Worm (Caenorhabditis elegans) whole organism, L2 larva: ENCODE results near the gene fmi-1.

Source experiments
- C34F6.9 ChIP-seq: fragments of 150-350 bp; optimal IDR thresholded peaks from 2 replicates; lab custom pipeline; 2014; ENCODE audit warnings: missing biosample characterization, missing genetic modification characterization
- F13H6.1 ChIP-seq: sonication (generic microtip); optimal IDR thresholded peaks from 2 replicates; lab custom pipeline; 2016; ENCODE audit warnings: missing genetic modification characterization, missing compliant biosample characterization
- Y55F3AM.14 ChIP-seq: fragments of 200-800 bp; sonication (Bioruptor generic); optimal IDR thresholded peaks from 2 replicates; lab custom pipeline; 2018; ENCODE audit warnings: mild to moderate bottlenecking, missing genetic modification characterization, missing compliant biosample characterization
- ZK546.5 ChIP-seq: sonication (generic microtip); optimal IDR thresholded peaks from 2 replicates; lab custom pipeline; 2017; ENCODE audit warnings: missing biosample characterization, missing genetic modification characterization
- alr-1 ChIP-seq: fragments of 150-350 bp; optimal IDR thresholded peaks from 2 replicates; lab custom pipeline; 2014; ENCODE audit warnings: missing biosample characterization, missing genetic modification characterization
- aly-2 ChIP-seq: fragments of 150-350 bp; optimal IDR thresholded peaks from 2 replicates; lab custom pipeline; 2014; ENCODE audit warnings: missing biosample characterization, missing genetic modification characterization
- blmp-1 ChIP-seq: sonication (generic microtip); optimal IDR thresholded peaks from 2 replicates; lab custom pipeline; 2017; ENCODE audit warnings: missing genetic modification characterization, mild to moderate bottlenecking, missing compliant biosample characterization, antibody characterized with exemption, moderate library complexity; ENCODE audit not compliant: insufficient read depth
- ceh-82 ChIP-seq: fragments of 150-350 bp; optimal IDR thresholded peaks from 2 replicates; lab custom pipeline; 2014; ENCODE audit warnings: missing biosample characterization, missing genetic modification characterization
- crh-2 ChIP-seq: sonication (generic microtip); optimal IDR thresholded peaks from 2 replicates; lab custom pipeline; 2017; ENCODE audit warnings: missing biosample characterization, missing genetic modification characterization
- egl-27 ChIP-seq: sonication (generic microtip); optimal IDR thresholded peaks from 3 replicates; lab custom pipeline; 2017; ENCODE audit warnings: missing biosample characterization, missing genetic modification reagents, missing genetic modification characterization
- elt-3 ChIP-seq: sonication (generic microtip); optimal IDR thresholded peaks from 2 replicates; lab custom pipeline; 2017; ENCODE audit warnings: missing biosample characterization, missing genetic modification characterization
- fos-1 ChIP-seq: fragments of 150-350 bp; optimal IDR thresholded peaks from 2 replicates; lab custom pipeline; 2014; ENCODE audit warnings: missing biosample characterization, missing genetic modification characterization
- gmeb-1 ChIP-seq: fragments of 150-350 bp; optimal IDR thresholded peaks from 2 replicates; lab custom pipeline; 2014; ENCODE audit warnings: missing biosample characterization, missing genetic modification characterization
- lin-11 ChIP-seq: fragments of 150-350 bp; sonication (generic microtip); optimal IDR thresholded peaks from 2 replicates; lab custom pipeline; 2014; ENCODE audit warnings: missing biosample characterization, missing genetic modification characterization, inconsistent platforms, mixed read lengths
- lin-39 ChIP-seq: fragments of 150-350 bp; optimal IDR thresholded peaks from 2 replicates; lab custom pipeline; 2014; ENCODE audit warnings: missing biosample characterization, missing genetic modification reagents, missing genetic modification characterization
- mab-5 ChIP-seq: fragments of 150-350 bp; optimal IDR thresholded peaks from 2 replicates; lab custom pipeline; 2014; ENCODE audit warnings: missing biosample characterization, missing genetic modification characterization
- mbf-1 ChIP-seq: sonication (generic microtip); optimal IDR thresholded peaks from 2 replicates; lab custom pipeline; 2017; ENCODE audit warnings: missing biosample characterization, missing genetic modification characterization
- mdl-1 ChIP-seq, 2 experiments: fragments of 150-350 bp in 1 of 2; sonication (generic microtip) in 1 of 2; optimal IDR thresholded peaks; 2 replicates each; lab custom pipeline; 2017; ENCODE audit warnings: missing biosample characterization in 2 of 2, missing genetic modification characterization in 2 of 2
- nhr-11 ChIP-seq: fragments of 150-350 bp; optimal IDR thresholded peaks from 2 replicates; lab custom pipeline; 2014; ENCODE audit warnings: missing biosample characterization, missing genetic modification characterization
- nhr-129 ChIP-seq: fragments of 150-350 bp; optimal IDR thresholded peaks from 2 replicates; lab custom pipeline; 2014; ENCODE audit warnings: missing biosample characterization, missing genetic modification characterization
- nhr-21 ChIP-seq: fragments of 150-350 bp; optimal IDR thresholded peaks from 2 replicates; lab custom pipeline; 2014; ENCODE audit warnings: missing biosample characterization, missing genetic modification characterization
- nhr-23 ChIP-seq: fragments of 150-350 bp; optimal IDR thresholded peaks from 2 replicates; lab custom pipeline; 2014; ENCODE audit warnings: missing biosample characterization, missing genetic modification reagents, missing genetic modification characterization
- nhr-25 ChIP-seq: fragments of 150-350 bp; sonication (generic microtip); optimal IDR thresholded peaks from 3 replicates; lab custom pipeline; 2014; ENCODE audit warnings: missing biosample characterization, missing genetic modification characterization
- nhr-6 ChIP-seq: fragments of 150-350 bp; optimal IDR thresholded peaks from 2 replicates; lab custom pipeline; 2014; ENCODE audit warnings: missing biosample characterization, missing genetic modification characterization
- peb-1 ChIP-seq: fragments of 150-350 bp; optimal IDR thresholded peaks from 2 replicates; lab custom pipeline; 2014; ENCODE audit warnings: missing biosample characterization, missing genetic modification characterization
- sem-4 ChIP-seq: fragments of 150-350 bp; optimal IDR thresholded peaks from 2 replicates; lab custom pipeline; 2014; ENCODE audit warnings: missing biosample characterization, missing genetic modification reagents, missing genetic modification characterization
- skn-1 ChIP-seq: sonication (generic microtip); optimal IDR thresholded peaks from 2 replicates; lab custom pipeline; 2017; ENCODE audit warnings: missing biosample characterization, missing genetic modification characterization
- sma-3 ChIP-seq: sonication (generic microtip); optimal IDR thresholded peaks from 2 replicates; lab custom pipeline; 2016; ENCODE audit warnings: missing genetic modification reagents, missing genetic modification characterization, missing compliant biosample characterization
- sma-9 ChIP-seq, 2 experiments: fragments of 150-350 bp in 1 of 2; sonication (generic microtip) in 1 of 2; optimal IDR thresholded peaks; 2 replicates each; lab custom pipeline; 2014 to 2016; ENCODE audit warnings: missing genetic modification characterization in 2 of 2, mild to moderate bottlenecking in 1 of 2, missing biosample characterization in 1 of 2, missing compliant biosample characterization in 1 of 2, missing genetic modification reagents in 1 of 2, moderate library complexity in 1 of 2
- snpc-4 ChIP-seq: fragments of 150-350 bp; optimal IDR thresholded peaks from 2 replicates; lab custom pipeline; 2014; ENCODE audit warnings: missing biosample characterization, missing genetic modification characterization
- unc-55 ChIP-seq: fragments of 150-350 bp; sonication (generic microtip); optimal IDR thresholded peaks from 3 replicates; lab custom pipeline; 2014; ENCODE audit warnings: missing biosample characterization, missing genetic modification reagents, missing genetic modification characterization
- zag-1 ChIP-seq: fragments of 150-350 bp; optimal IDR thresholded peaks from 2 replicates; lab custom pipeline; 2014; ENCODE audit warnings: missing biosample characterization, missing genetic modification characterization
- ztf-11 ChIP-seq: sonication (generic microtip); optimal IDR thresholded peaks from 2 replicates; lab custom pipeline; 2017; ENCODE audit warnings: missing biosample characterization, missing genetic modification characterization
- ztf-4 ChIP-seq: fragments of 150-350 bp; optimal IDR thresholded peaks from 2 replicates; lab custom pipeline; 2014; ENCODE audit warnings: missing biosample characterization, missing genetic modification characterization

Gene fmi-1

DNA sequence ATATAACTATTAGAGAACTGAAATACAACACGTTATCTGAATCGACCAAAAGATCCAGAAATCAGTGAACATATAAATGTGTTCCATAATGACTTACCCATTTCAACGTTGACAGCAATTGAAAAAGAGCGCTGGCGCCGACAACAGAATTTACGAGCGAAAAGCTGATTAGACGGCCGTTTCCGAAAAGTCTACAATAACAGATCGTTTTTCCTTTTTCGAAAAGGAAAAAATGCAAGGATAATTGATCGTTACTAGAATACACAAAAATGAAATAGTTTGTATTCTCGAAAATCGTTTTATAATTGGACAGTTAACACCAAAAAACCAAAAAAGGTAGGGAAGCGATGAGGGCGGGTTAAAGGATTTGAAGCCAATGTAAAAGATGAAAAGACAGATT is 34.8 kb downstream of the fmi-1 start, which contains the start of gene srr-1:
srr-1 (minus strand) TSS at position 101 of the 400 bp plus-strand sequence.
- TF ChIP-seq gmeb-1 (tag; lab: Kevin White, UChicago): no peak
- TF ChIP-seq nhr-6 (tag; lab: Kevin White, UChicago): no peak
- TF ChIP-seq F13H6.1 (tag; lab: Kevin White, UChicago): no peak
- TF ChIP-seq mdl-1 (tag; optimal IDR thresholded peaks at IDR 0.05; lab: Kevin White, UChicago): no peak
- TF ChIP-seq C34F6.9 (tag; lab: Kevin White, UChicago): no peak
- no peak for TF ChIP-seq nhr-129
- TF ChIP-seq egl-27: no peak
- no peak for TF ChIP-seq alr-1 (tag; lab: Kevin White, UChicago)
- TF ChIP-seq crh-2 (tag; lab: Kevin White, UChicago): no peak
- TF ChIP-seq aly-2: no peak
- no peak for TF ChIP-seq ztf-4 (tag; lab: Kevin White, UChicago)
- TF ChIP-seq blmp-1 (tag; lab: Kevin White, UChicago): no peak

DNA sequence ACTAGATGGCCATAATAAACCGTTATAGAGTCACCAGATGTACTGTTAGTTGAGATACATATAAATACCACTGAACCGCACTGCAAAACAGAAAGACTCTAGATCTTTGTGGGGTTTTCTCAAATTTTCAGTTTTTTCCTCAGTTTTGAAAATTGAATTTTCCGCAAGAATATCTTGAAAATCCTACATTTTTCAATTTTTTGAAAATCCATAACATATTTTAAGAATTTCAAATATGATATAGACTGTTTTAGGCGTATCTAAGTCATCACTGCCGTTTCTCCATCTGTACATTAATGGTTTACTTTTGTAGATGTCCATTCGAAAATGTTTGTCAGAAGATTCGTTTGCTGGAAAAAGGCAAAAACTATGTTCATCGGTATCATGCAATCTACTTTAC is 43.0 kb downstream of the fmi-1 start, which contains the start of gene F42E8.1:
F42E8.1 (plus strand) TSS at position 301 of the 400 bp plus-strand sequence.
- no peak for TF ChIP-seq crh-2 (tag; lab: Kevin White, UChicago)
- TF ChIP-seq egl-27: no peak

- TF ChIP-seq crh-2 (tag; lab: Kevin White, UChicago) (no peak), sma-3 (GFP tag; lab: Kevin White, UChicago) (no peak), ztf-4 (tag; lab: Kevin White, UChicago) (no peak), sma-9 (GFP tag; optimal IDR thresholded peaks at IDR 0.05; lab: Kevin White, UChicago) (no peak), sma-9 (tag; optimal IDR thresholded peaks at IDR 0.05; lab: Kevin White, UChicago) (no peak), ZK546.5 (no peak), alr-1 (tag; lab: Kevin White, UChicago) (no peak), egl-27 (no peak), mbf-1 (tag; lab: Kevin White, UChicago) (no peak), ztf-11 (tag; lab: Kevin White, UChicago) (no peak), Y55F3AM.14 (no peak), aly-2 (no peak), nhr-11 (tag; lab: Kevin White, UChicago) (no peak), fos-1 (tag; lab: Kevin White, UChicago) (no peak)
Observed at ce11 chrV:13063402-13063801, 44.5 kb downstream of the fmi-1 start.

- TF ChIP-seq nhr-25: no peak
Observed at ce11 chrV:13064164-13064563, 45.3 kb downstream of the fmi-1 start.

DNA sequence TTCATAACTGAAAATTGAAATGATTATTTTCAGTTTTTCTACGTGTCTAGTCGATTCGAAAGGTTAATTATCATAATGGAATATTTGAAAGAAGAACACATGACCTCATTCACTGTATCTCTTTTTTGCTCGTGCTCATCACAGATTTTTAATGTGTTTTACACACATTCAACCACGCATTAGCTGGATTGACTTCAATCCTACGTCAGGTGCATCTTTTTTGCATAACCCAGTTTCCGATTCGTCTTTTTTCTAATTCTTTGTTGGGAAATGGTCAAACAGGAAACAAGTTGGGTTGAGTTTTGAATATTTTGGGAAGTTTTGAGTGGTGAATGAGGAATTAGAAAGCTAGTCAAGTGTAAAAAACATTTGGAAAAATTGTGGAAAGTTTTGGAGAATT is 51.4 kb downstream of the fmi-1 start:
- TF ChIP-seq Y55F3AM.14: no peak
- no peak for TF ChIP-seq nhr-11 (tag; lab: Kevin White, UChicago)
- no peak for TF ChIP-seq ceh-82 (tag; lab: Kevin White, UChicago)
- TF ChIP-seq alr-1 (tag; lab: Kevin White, UChicago): no peak
- no peak for TF ChIP-seq egl-27
- no peak for TF ChIP-seq sma-3 (GFP tag; lab: Kevin White, UChicago)
- TF ChIP-seq unc-55 (GFP tag; lab: Kevin White, UChicago): no peak
- no peak for TF ChIP-seq nhr-6 (tag; lab: Kevin White, UChicago)
- no peak for TF ChIP-seq lin-39
- TF ChIP-seq C34F6.9 (tag; lab: Kevin White, UChicago): no peak
- TF ChIP-seq sem-4 (tag; lab: Kevin White, UChicago): no peak
- no peak for TF ChIP-seq zag-1 (tag; lab: Kevin White, UChicago)

DNA sequence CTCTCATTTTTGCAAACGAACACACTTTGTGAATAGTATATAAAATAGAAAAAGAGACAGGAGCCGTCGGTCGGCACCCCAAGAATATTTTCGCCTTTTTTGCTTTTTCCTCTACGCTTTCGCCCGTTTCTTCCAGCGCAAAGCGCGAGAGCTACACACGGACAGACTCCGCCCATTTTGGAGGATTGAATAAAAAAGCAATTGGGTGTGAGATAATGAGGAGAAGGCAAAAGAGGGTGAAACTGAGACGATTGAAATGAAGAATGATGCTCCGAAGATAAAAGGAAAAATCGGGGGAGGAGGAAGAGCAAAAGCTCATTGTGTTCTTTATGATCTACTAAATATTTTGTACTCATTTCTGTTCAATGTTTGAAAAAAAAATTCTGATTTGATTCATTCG is 52.2 kb downstream of the fmi-1 start, which contains the start of gene C34B4.3:
C34B4.3 (minus strand) TSS at position 101 of the 400 bp plus-strand sequence.
- TF ChIP-seq zag-1 (tag; lab: Kevin White, UChicago): no peak
- TF ChIP-seq C34F6.9 (tag; lab: Kevin White, UChicago): no peak
- TF ChIP-seq egl-27: no peak
- no peak for TF ChIP-seq alr-1 (tag; lab: Kevin White, UChicago)
- no peak for TF ChIP-seq nhr-129
- TF ChIP-seq ceh-82 (tag; lab: Kevin White, UChicago): no peak
- TF ChIP-seq fos-1 (tag; lab: Kevin White, UChicago): no peak
- no peak for TF ChIP-seq lin-11
- TF ChIP-seq blmp-1 (tag; lab: Kevin White, UChicago): no peak
- no peak for TF ChIP-seq elt-3 (tag; lab: Kevin White, UChicago)
- no peak for TF ChIP-seq mab-5
- no peak for TF ChIP-seq ztf-4 (tag; lab: Kevin White, UChicago)
- no peak for TF ChIP-seq aly-2
- no peak for TF ChIP-seq peb-1
- no peak for TF ChIP-seq sma-3 (GFP tag; lab: Kevin White, UChicago)
- TF ChIP-seq nhr-23: no peak
- TF ChIP-seq snpc-4 (tag; lab: Kevin White, UChicago): no peak
- TF ChIP-seq nhr-21 (tag; lab: Kevin White, UChicago): no peak
- no peak for TF ChIP-seq skn-1 (tag; lab: Kevin White, UChicago)
